Worm (Caenorhabditis elegans) whole organism, early embryonic: ENCODE measurements around the gene C46C11.3.

Experiments
- B0310.2 ChIP-seq: sonication (generic microtip); optimal IDR thresholded peaks from 2 replicates; lab custom pipeline; 2016; ENCODE audit warnings: mild to moderate bottlenecking, missing genetic modification characterization, missing compliant biosample characterization
- ama-1 ChIP-seq: fragments of 150-350 bp; optimal IDR thresholded peaks from 2 replicates; lab custom pipeline; 2014
- ceh-36 ChIP-seq: sonication (generic microtip); optimal IDR thresholded peaks from 2 replicates; lab custom pipeline; 2016; ENCODE audit warnings: missing genetic modification characterization, inconsistent platforms, missing compliant biosample characterization
- ets-7 ChIP-seq: sonication (generic microtip); optimal IDR thresholded peaks from 2 replicates; lab custom pipeline; 2016; ENCODE audit warnings: missing genotype, missing genetic modification characterization, missing compliant biosample characterization
- flt-1 ChIP-seq: fragments of 200-800 bp; sonication (Bioruptor generic); IDR thresholded peaks from 2 replicates; pipeline ENCODE4 v1.3.6; 2022; ENCODE audit warnings: missing genetic modification characterization, missing compliant biosample characterization
- hmbx-1 ChIP-seq: sonication (generic microtip); optimal IDR thresholded peaks from 2 replicates; lab custom pipeline; 2016; ENCODE audit warnings: mild to moderate bottlenecking, missing genetic modification characterization, missing compliant biosample characterization
- pes-1 ChIP-seq: fragments of 200-800 bp; sonication (Bioruptor generic); IDR thresholded peaks from 2 replicates; pipeline ENCODE4 v1.3.6; 2022; ENCODE audit warnings: missing genetic modification reagents, missing genetic modification characterization, missing compliant biosample characterization

- TF ChIP-seq pes-1 (GFP tag; lab: Robert Waterston, UW) (no peak), hmbx-1 (tag; lab: Kevin White, UChicago) (no peak), ceh-36 (no peak), ama-1 (lab: Kevin White, UChicago) (no peak), flt-1 (GFP tag; lab: Robert Waterston, UW) (no peak), ets-7 (tag; lab: Kevin White, UChicago) (no peak), B0310.2 (tag; lab: Kevin White, UChicago) (no peak)
Observed at ce11 chrX:4623707-4624106, 1.6 kb downstream of the C46C11.3 start.
